Worm (Caenorhabditis elegans) whole organism, L2 larva: ENCODE measurements around the gene pkc-2.

ENCODE experiments used
- C34F6.9 ChIP-seq: fragments of 150-350 bp; optimal IDR thresholded peaks from 2 replicates; lab custom pipeline; 2014; ENCODE audit warnings: missing biosample characterization, missing genetic modification characterization
- F13H6.1 ChIP-seq: sonication (generic microtip); optimal IDR thresholded peaks from 2 replicates; lab custom pipeline; 2016; ENCODE audit warnings: missing genetic modification characterization, missing compliant biosample characterization
- Y55F3AM.14 ChIP-seq: fragments of 200-800 bp; sonication (Bioruptor generic); optimal IDR thresholded peaks from 2 replicates; lab custom pipeline; 2018; ENCODE audit warnings: mild to moderate bottlenecking, missing genetic modification characterization, missing compliant biosample characterization
- alr-1 ChIP-seq: fragments of 150-350 bp; optimal IDR thresholded peaks from 2 replicates; lab custom pipeline; 2014; ENCODE audit warnings: missing biosample characterization, missing genetic modification characterization
- aly-2 ChIP-seq: fragments of 150-350 bp; optimal IDR thresholded peaks from 2 replicates; lab custom pipeline; 2014; ENCODE audit warnings: missing biosample characterization, missing genetic modification characterization
- ama-1 ChIP-seq: fragments of 150-350 bp; optimal IDR thresholded peaks from 2 replicates; lab custom pipeline; 2018; ENCODE audit warnings: inconsistent platforms
- blmp-1 ChIP-seq: sonication (generic microtip); optimal IDR thresholded peaks from 2 replicates; lab custom pipeline; 2017; ENCODE audit warnings: missing genetic modification characterization, mild to moderate bottlenecking, missing compliant biosample characterization, antibody characterized with exemption, moderate library complexity; ENCODE audit not compliant: insufficient read depth
- ceh-16 ChIP-seq: fragments of 150-350 bp; optimal IDR thresholded peaks from 2 replicates; lab custom pipeline; 2014; ENCODE audit warnings: missing biosample characterization, missing genetic modification characterization
- ceh-82 ChIP-seq: fragments of 150-350 bp; optimal IDR thresholded peaks from 2 replicates; lab custom pipeline; 2014; ENCODE audit warnings: missing biosample characterization, missing genetic modification characterization
- crh-2 ChIP-seq: sonication (generic microtip); optimal IDR thresholded peaks from 2 replicates; lab custom pipeline; 2017; ENCODE audit warnings: missing biosample characterization, missing genetic modification characterization
- egl-27 ChIP-seq: sonication (generic microtip); optimal IDR thresholded peaks from 3 replicates; lab custom pipeline; 2017; ENCODE audit warnings: missing biosample characterization, missing genetic modification reagents, missing genetic modification characterization
- elt-1 ChIP-seq: fragments of 150-350 bp; optimal IDR thresholded peaks from 2 replicates; lab custom pipeline; 2014; ENCODE audit warnings: missing biosample characterization, missing genetic modification characterization
- elt-3 ChIP-seq: sonication (generic microtip); optimal IDR thresholded peaks from 2 replicates; lab custom pipeline; 2017; ENCODE audit warnings: missing biosample characterization, missing genetic modification characterization
- fos-1 ChIP-seq: fragments of 150-350 bp; optimal IDR thresholded peaks from 2 replicates; lab custom pipeline; 2014; ENCODE audit warnings: missing biosample characterization, missing genetic modification characterization
- gmeb-1 ChIP-seq: fragments of 150-350 bp; optimal IDR thresholded peaks from 2 replicates; lab custom pipeline; 2014; ENCODE audit warnings: missing biosample characterization, missing genetic modification characterization
- lin-11 ChIP-seq: fragments of 150-350 bp; sonication (generic microtip); optimal IDR thresholded peaks from 2 replicates; lab custom pipeline; 2014; ENCODE audit warnings: missing biosample characterization, missing genetic modification characterization, inconsistent platforms, mixed read lengths
- lin-13 ChIP-seq: fragments of 150-350 bp; optimal IDR thresholded peaks from 2 replicates; lab custom pipeline; 2014; ENCODE audit warnings: missing biosample characterization, missing genetic modification reagents, missing genetic modification characterization
- lin-39 ChIP-seq: fragments of 150-350 bp; optimal IDR thresholded peaks from 2 replicates; lab custom pipeline; 2014; ENCODE audit warnings: missing biosample characterization, missing genetic modification reagents, missing genetic modification characterization
- lsy-2 ChIP-seq, 2 experiments: fragments of 150-350 bp in 1 of 2; sonication (generic microtip) in 1 of 2; optimal IDR thresholded peaks; 2 replicates each; lab custom pipeline; 2014 to 2017; ENCODE audit warnings: missing biosample characterization in 2 of 2, missing genetic modification characterization in 2 of 2
- mab-5 ChIP-seq: fragments of 150-350 bp; optimal IDR thresholded peaks from 2 replicates; lab custom pipeline; 2014; ENCODE audit warnings: missing biosample characterization, missing genetic modification characterization
- mbf-1 ChIP-seq: sonication (generic microtip); optimal IDR thresholded peaks from 2 replicates; lab custom pipeline; 2017; ENCODE audit warnings: missing biosample characterization, missing genetic modification characterization
- mdl-1 ChIP-seq, 2 experiments: fragments of 150-350 bp in 1 of 2; sonication (generic microtip) in 1 of 2; optimal IDR thresholded peaks; 2 replicates each; lab custom pipeline; 2017; ENCODE audit warnings: missing biosample characterization in 2 of 2, missing genetic modification characterization in 2 of 2
- nhr-11 ChIP-seq: fragments of 150-350 bp; optimal IDR thresholded peaks from 2 replicates; lab custom pipeline; 2014; ENCODE audit warnings: missing biosample characterization, missing genetic modification characterization
- nhr-12 ChIP-seq: fragments of 150-350 bp; optimal IDR thresholded peaks from 2 replicates; lab custom pipeline; 2014; ENCODE audit warnings: missing biosample characterization, missing genetic modification characterization
- nhr-129 ChIP-seq: fragments of 150-350 bp; optimal IDR thresholded peaks from 2 replicates; lab custom pipeline; 2014; ENCODE audit warnings: missing biosample characterization, missing genetic modification characterization
- nhr-21 ChIP-seq: fragments of 150-350 bp; optimal IDR thresholded peaks from 2 replicates; lab custom pipeline; 2014; ENCODE audit warnings: missing biosample characterization, missing genetic modification characterization
- nhr-237 ChIP-seq: fragments of 150-350 bp; optimal IDR thresholded peaks from 2 replicates; lab custom pipeline; 2014; ENCODE audit warnings: missing biosample characterization, missing genetic modification characterization
- nhr-25 ChIP-seq: fragments of 150-350 bp; sonication (generic microtip); optimal IDR thresholded peaks from 3 replicates; lab custom pipeline; 2014; ENCODE audit warnings: missing biosample characterization, missing genetic modification characterization
- nhr-6 ChIP-seq: fragments of 150-350 bp; optimal IDR thresholded peaks from 2 replicates; lab custom pipeline; 2014; ENCODE audit warnings: missing biosample characterization, missing genetic modification characterization
- nhr-77 ChIP-seq: fragments of 150-350 bp; optimal IDR thresholded peaks from 2 replicates; lab custom pipeline; 2014; ENCODE audit warnings: missing biosample characterization, missing genetic modification characterization
- peb-1 ChIP-seq: fragments of 150-350 bp; optimal IDR thresholded peaks from 2 replicates; lab custom pipeline; 2014; ENCODE audit warnings: missing biosample characterization, missing genetic modification characterization
- sem-4 ChIP-seq: fragments of 150-350 bp; optimal IDR thresholded peaks from 2 replicates; lab custom pipeline; 2014; ENCODE audit warnings: missing biosample characterization, missing genetic modification reagents, missing genetic modification characterization
- skn-1 ChIP-seq: sonication (generic microtip); optimal IDR thresholded peaks from 2 replicates; lab custom pipeline; 2017; ENCODE audit warnings: missing biosample characterization, missing genetic modification characterization
- sma-3 ChIP-seq: sonication (generic microtip); optimal IDR thresholded peaks from 2 replicates; lab custom pipeline; 2016; ENCODE audit warnings: missing genetic modification reagents, missing genetic modification characterization, missing compliant biosample characterization
- sma-9 ChIP-seq, 2 experiments: fragments of 150-350 bp in 1 of 2; sonication (generic microtip) in 1 of 2; optimal IDR thresholded peaks; 2 replicates each; lab custom pipeline; 2014 to 2016; ENCODE audit warnings: missing genetic modification characterization in 2 of 2, mild to moderate bottlenecking in 1 of 2, missing biosample characterization in 1 of 2, missing compliant biosample characterization in 1 of 2, missing genetic modification reagents in 1 of 2, moderate library complexity in 1 of 2
- snpc-4 ChIP-seq: fragments of 150-350 bp; optimal IDR thresholded peaks from 2 replicates; lab custom pipeline; 2014; ENCODE audit warnings: missing biosample characterization, missing genetic modification characterization
- unc-39 ChIP-seq: fragments of 150-350 bp; optimal IDR thresholded peaks from 2 replicates; lab custom pipeline; 2014; ENCODE audit warnings: missing biosample characterization, missing genetic modification characterization
- unc-55 ChIP-seq: fragments of 150-350 bp; sonication (generic microtip); optimal IDR thresholded peaks from 3 replicates; lab custom pipeline; 2014; ENCODE audit warnings: missing biosample characterization, missing genetic modification reagents, missing genetic modification characterization
- unc-62 ChIP-seq: fragments of 150-350 bp; optimal IDR thresholded peaks from 2 replicates; lab custom pipeline; 2014; ENCODE audit warnings: missing biosample characterization, missing genetic modification reagents, missing genetic modification characterization
- zag-1 ChIP-seq: fragments of 150-350 bp; optimal IDR thresholded peaks from 2 replicates; lab custom pipeline; 2014; ENCODE audit warnings: missing biosample characterization, missing genetic modification characterization
- ztf-1 ChIP-seq: fragments of 200-800 bp; sonication (Bioruptor generic); conservative IDR thresholded peaks from 2 replicates; pipeline ENCODE4 v1.3.6; 2022; ENCODE audit warnings: missing genetic modification characterization, missing compliant biosample characterization
- ztf-11 ChIP-seq: sonication (generic microtip); optimal IDR thresholded peaks from 2 replicates; lab custom pipeline; 2017; ENCODE audit warnings: missing biosample characterization, missing genetic modification characterization
- ztf-4 ChIP-seq: fragments of 150-350 bp; optimal IDR thresholded peaks from 2 replicates; lab custom pipeline; 2014; ENCODE audit warnings: missing biosample characterization, missing genetic modification characterization

The pkc-2 gene

DNA sequence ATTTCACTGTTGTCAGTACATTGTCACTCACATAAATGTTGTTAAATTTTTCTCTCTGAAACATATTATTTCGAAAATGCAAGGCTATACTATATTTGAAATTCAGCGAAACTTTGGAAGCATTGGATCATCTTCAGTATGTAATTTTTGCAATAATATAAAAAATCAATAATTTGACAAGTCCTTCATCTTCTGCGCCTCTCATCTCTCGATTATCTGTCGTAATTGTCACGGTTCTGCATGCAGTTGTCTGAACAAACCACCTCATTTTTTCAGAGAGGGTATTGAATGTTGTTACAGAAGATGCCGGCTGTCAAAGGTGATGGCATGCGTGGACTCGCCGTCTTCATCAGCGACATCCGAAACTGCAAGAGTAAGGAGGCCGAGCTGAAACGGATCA lies 26.2 kb upstream of the pkc-2 start, which contains the start of gene apa-2:
TSS of gene apa-2 (plus strand) at position 301 of the 400 bp plus-strand sequence.
- TF ChIP-seq ama-1 (no peak), nhr-11 (tag; lab: Kevin White, UChicago) (no peak), lin-13 (GFP tag; lab: Kevin White, UChicago) (no peak), lin-39 (tag; lab: Kevin White, UChicago) (no peak), fos-1 (tag; lab: Kevin White, UChicago) (no peak), ztf-11 (tag; lab: Kevin White, UChicago) (no peak), crh-2 (tag; lab: Kevin White, UChicago) (no peak), unc-55 (GFP tag; lab: Kevin White, UChicago) (no peak), peb-1 (tag; lab: Kevin White, UChicago) (no peak), sma-9 (GFP tag; optimal IDR thresholded peaks at IDR 0.05; lab: Kevin White, UChicago) (no peak), sma-9 (tag; optimal IDR thresholded peaks at IDR 0.05; lab: Kevin White, UChicago) (no peak), snpc-4 (tag; lab: Kevin White, UChicago) (no peak), nhr-6 (tag; lab: Kevin White, UChicago) (no peak), nhr-237 (tag; lab: Kevin White, UChicago) (no peak), blmp-1 (no peak), ztf-4 (tag; lab: Kevin White, UChicago) (no peak), skn-1 (no peak), nhr-25 (no peak), unc-62 (GFP tag; lab: Kevin White, UChicago) (no peak), nhr-77 (tag; lab: Kevin White, UChicago) (no peak)

DNA sequence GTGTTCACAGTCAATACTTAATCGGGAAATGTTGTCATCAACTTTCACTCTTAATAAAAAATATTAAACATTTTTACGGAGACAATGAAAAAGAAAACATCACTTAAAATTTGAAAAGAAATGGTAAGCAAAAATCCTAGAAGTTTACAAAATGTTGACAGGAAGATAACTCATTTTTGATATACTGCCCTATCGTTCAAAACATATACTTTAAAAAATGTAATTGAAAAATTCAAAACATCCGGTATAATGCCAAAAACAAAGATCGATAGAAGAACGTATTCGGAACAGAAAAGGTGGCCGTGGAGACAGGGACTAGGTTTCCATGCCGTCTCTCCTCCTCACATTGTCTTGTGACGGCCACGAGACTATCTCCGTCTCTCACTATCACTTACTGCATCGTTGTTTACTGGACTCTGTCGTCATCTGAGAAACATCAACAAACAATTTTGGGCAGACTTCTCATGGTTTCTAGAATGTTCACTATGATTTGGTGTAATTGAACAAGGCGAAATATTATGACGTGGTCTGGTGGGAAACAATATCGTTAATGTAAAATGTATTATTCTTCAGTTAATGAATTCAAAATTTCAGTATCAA lies 17.1 kb upstream of the pkc-2 start, which contains the start of gene oga-1:
TSS of gene oga-1 (minus strand) at position 51 of the 600 bp plus-strand sequence.
- TF ChIP-seq ztf-4 (tag; lab: Kevin White, UChicago) (peak; percentile 54), fos-1 (tag; lab: Kevin White, UChicago) (peak; percentile 77), nhr-11 (tag; lab: Kevin White, UChicago) (no peak), nhr-12 (tag; lab: Kevin White, UChicago) (no peak), mab-5 (tag; lab: Kevin White, UChicago) (peak; percentile 39), mdl-1 (tag; optimal IDR thresholded peaks at IDR 0.05; lab: Kevin White, UChicago) (peak; percentile 87 to 88), crh-2 (tag; lab: Kevin White, UChicago) (peak; percentile 92), sma-3 (no peak), peb-1 (tag; lab: Kevin White, UChicago) (no peak), sma-9 (GFP tag; optimal IDR thresholded peaks at IDR 0.05; lab: Kevin White, UChicago) (peak; percentile 70), sma-9 (tag; optimal IDR thresholded peaks at IDR 0.05; lab: Kevin White, UChicago) (no peak), ztf-1 (GFP tag; lab: Robert Waterston, UW) (no peak), elt-1 (tag; lab: Kevin White, UChicago) (no peak), Y55F3AM.14 (GFP tag; lab: Kevin White, UChicago) (no peak), ceh-82 (tag; lab: Kevin White, UChicago) (no peak), F13H6.1 (tag; lab: Kevin White, UChicago) (no peak), ceh-16 (tag; lab: Kevin White, UChicago) (no peak), snpc-4 (tag; lab: Kevin White, UChicago) (no peak), nhr-21 (tag; lab: Kevin White, UChicago) (peak; percentile 60), lsy-2 (tag; optimal IDR thresholded peaks at IDR 0.05; lab: Kevin White, UChicago) (peak in 1 of 2 experiments; percentile 83), nhr-25 (peak; percentile 73), C34F6.9 (tag; lab: Kevin White, UChicago) (peak; percentile 94), nhr-237 (tag; lab: Kevin White, UChicago) (no peak), skn-1 (no peak), zag-1 (tag; lab: Kevin White, UChicago) (peak; percentile 4), sem-4 (tag; lab: Kevin White, UChicago) (peak; percentile 11), alr-1 (tag; lab: Kevin White, UChicago) (no peak), elt-3 (tag; lab: Kevin White, UChicago) (no peak), lin-11 (tag; lab: Kevin White, UChicago) (peak; percentile 33), unc-39 (tag; lab: Kevin White, UChicago) (no peak), lin-13 (GFP tag; lab: Kevin White, UChicago) (peak; percentile 60), mbf-1 (no peak), nhr-6 (tag; lab: Kevin White, UChicago) (peak; percentile 11), unc-55 (GFP tag; lab: Kevin White, UChicago) (peak; percentile 71), unc-62 (GFP tag; lab: Kevin White, UChicago) (no peak), aly-2 (no peak), egl-27 (tag; lab: Kevin White, UChicago) (peak; percentile 18), blmp-1 (peak; percentile 24), ztf-11 (tag; lab: Kevin White, UChicago) (no peak), gmeb-1 (tag; lab: Kevin White, UChicago) (no peak), lin-39 (tag; lab: Kevin White, UChicago) (no peak), nhr-129 (peak; percentile 95)
